Fruit fly (Drosophila melanogaster): ENCODE measurements around the gene CG46458.

CG46458 gene

dm6 chr3R:6903289-6903791 lies 54.8 kb downstream of the CG46458 start:
- TF ChIP-seq CG17801 (GFP tag; optimal IDR thresholded peaks at IDR 0.05; ENCODE audit: partially characterized antibody), result no peak

DNA sequence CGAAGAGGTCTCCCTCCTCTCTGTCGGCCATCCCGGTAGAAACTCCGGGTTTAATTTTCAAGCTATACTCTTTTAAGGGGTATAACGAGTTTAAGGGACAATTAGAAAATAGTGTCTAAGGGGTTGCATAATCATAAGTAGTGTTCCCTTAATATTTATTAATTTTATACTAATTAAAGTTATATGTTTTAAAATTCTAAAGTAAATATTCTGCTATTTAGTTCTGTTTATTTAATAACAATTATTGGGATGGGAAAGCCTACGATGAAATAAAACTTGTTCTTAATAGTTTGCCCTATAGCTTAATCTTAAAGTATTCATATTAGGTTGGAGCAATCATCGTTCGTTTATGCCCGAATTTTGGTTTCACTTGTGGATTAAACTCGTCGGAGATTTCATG lies 59.2 kb downstream of the CG46458 start:
- no peak for TF ChIP-seq CG17801 (GFP tag; optimal IDR thresholded peaks at IDR 0.05; ENCODE audit: partially characterized antibody)

DNA sequence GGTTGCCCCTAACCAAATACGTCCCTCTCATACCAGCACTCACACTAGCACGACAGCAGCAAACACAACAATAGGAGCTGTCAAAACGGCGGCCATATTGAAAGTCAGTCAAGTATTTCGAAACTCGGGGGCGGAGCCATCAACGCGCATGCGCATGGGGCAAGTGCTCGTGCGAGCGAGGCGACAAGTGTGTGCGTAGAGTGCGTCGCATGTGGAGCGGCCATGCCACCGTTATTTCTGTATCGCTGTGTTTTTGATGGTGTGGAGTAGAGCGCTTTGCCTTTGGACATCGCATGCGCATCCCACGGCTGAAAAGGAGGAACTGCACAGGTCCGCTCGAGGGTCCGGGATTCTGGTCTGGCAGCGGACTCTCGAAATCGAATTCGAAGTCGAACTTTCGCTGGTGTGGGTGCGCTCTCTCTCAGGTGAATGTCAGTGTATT lies 65.0 kb downstream of the CG46458 start:
- TF ChIP-seq CG17801 (GFP tag; optimal IDR thresholded peaks at IDR 0.05; ENCODE audit: partially characterized antibody), result no peak

dm6 chr3R:6888795-6889194 lies 69.4 kb downstream of the CG46458 start:
- no peak for TF ChIP-seq CG17801 (GFP tag; optimal IDR thresholded peaks at IDR 0.05; ENCODE audit: partially characterized antibody)

DNA sequence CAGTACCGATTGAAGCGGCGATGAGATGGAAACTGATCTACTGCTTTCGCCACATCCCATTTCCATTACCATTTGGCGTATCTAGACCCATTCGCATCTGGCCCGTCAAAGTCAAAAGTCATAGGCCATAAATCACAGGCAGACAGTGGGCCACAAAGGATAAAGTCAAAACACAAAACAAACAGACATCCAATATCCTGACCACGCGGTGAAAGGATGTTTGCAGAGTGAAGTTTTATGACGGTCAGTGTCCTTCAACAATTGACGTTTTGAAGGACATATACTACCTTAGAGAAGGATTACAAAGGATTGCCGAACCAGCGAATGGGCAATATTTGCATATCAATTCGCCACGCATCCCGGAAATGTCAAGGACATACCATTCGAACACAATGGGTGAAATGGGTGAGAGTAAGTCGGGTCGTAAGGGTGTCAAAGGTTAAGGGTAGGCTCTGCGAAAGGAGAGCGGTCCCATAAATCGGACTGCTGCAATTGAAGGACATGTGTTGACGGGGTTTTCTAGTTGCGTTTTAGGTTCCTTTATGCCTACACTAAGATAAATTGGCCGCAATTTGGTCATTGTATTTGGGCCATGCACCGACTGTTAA lies 72.9 kb downstream of the CG46458 start:
- no peak for TF ChIP-seq CG17801 (GFP tag; optimal IDR thresholded peaks at IDR 0.05; ENCODE audit: partially characterized antibody)

DNA sequence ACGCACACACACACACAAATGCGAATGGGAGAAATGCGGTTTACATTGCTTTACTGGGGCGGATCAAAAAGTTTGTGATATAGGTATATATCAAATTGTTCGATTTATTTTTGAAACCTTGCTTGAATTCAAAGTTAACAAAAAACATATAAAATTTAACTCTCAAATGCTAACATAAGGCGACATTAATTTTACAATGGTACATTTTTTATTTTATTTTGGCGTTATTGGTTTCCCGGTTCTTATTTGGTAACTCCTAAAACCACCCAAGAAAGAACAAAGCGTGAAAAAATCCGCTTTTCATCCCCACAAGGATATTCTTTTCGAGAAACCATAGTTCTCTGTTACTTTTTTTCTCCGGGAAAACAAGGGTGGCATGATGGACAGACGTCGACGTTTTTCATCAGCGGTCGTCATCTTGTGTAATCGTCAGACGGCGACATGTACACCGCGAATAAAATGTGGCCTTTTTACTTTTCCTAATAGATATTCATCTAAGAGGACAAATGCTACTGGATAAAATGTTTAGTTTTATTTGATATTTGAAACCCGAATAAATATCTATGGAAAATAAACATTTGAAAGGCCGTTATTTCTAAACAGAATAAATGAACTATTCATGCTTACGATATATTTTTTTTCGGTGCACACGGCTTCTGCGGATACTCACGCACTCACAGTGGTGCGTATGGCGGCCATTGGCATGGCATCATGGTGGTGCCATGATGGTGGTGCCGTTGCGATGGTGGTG lies 76.7 kb downstream of the CG46458 start:
- TF ChIP-seq CG17801 (GFP tag; optimal IDR thresholded peaks at IDR 0.05; ENCODE audit: partially characterized antibody), result no peak

- no peak for TF ChIP-seq CG17801 (GFP tag; optimal IDR thresholded peaks at IDR 0.05; ENCODE audit: partially characterized antibody)
These were observed 87.3 kb downstream of the CG46458 start for dm6 chr3R:6870836-6871235.

dm6 chr3R:6869297-6869696 lies 88.9 kb downstream of the CG46458 start:
- TF ChIP-seq CG17801 (GFP tag; optimal IDR thresholded peaks at IDR 0.05; ENCODE audit: partially characterized antibody), result no peak

DNA sequence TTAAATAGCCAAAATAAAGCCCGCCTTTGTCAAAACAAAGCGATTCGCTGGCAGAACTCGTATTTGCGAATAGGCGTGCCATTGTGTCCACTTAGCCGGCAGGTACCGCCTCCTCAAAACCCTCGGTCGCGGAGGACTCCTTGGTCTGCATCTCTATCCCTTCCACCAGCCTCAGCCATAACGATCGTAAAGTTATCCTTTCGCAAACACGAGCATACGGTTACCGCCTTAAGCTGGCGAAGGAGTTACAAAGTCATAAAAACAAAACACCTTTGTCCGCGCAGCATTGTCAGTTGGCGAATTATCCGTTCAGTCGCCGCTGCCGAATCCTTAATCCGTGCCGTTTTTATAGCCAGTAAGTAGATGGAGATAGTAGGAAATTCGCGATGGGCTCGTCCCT lies 90.0 kb downstream of the CG46458 start:
- TF ChIP-seq CG17801 (GFP tag; optimal IDR thresholded peaks at IDR 0.05; ENCODE audit: partially characterized antibody), result no peak

DNA sequence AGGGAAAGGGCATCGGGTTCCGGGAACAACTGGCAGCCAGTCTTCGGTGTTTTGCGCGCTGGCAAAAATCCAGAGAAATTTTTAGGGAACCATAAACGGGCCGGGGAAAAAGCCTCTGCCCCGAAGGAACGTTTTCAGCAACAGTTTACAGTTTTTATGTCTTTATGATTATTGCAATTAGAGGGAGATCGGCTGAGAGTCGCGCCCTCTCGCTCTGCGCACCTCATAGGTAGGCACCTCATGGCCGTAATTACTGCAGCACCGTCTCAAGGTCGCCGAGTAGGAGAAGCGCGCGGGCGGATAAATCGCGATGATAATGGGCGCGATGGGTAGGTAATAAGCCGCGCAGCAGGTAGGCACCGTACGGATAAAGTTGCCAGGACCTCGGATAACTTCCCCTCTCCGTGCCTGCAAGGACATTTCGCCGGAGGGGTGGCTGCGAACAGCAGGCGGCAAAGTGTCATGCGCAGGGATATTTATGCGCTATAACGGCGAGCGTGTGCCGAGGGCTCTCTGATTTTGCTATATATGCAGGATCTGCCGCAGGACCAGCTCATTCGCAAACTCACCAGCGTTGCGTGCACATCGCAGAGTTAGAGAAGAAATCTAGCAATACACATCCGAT lies 94.3 kb downstream of the CG46458 start, which contains the start of gene ftz:
Gene ftz, plus strand, starts transcription at position 556 of the 625 bp plus-strand sequence.
- TF ChIP-seq CG17801 (GFP tag; optimal IDR thresholded peaks at IDR 0.05; ENCODE audit: partially characterized antibody), result no peak

- TF ChIP-seq CG17801 (GFP tag; optimal IDR thresholded peaks at IDR 0.05; ENCODE audit: partially characterized antibody), result no peak
These were observed 95.6 kb downstream of the CG46458 start for dm6 chr3R:6862577-6862976.

- TF ChIP-seq CG17801 (GFP tag; optimal IDR thresholded peaks at IDR 0.05; ENCODE audit: partially characterized antibody), result no peak
These were observed 98.1 kb downstream of the CG46458 start for dm6 chr3R:6860042-6860441.

DNA sequence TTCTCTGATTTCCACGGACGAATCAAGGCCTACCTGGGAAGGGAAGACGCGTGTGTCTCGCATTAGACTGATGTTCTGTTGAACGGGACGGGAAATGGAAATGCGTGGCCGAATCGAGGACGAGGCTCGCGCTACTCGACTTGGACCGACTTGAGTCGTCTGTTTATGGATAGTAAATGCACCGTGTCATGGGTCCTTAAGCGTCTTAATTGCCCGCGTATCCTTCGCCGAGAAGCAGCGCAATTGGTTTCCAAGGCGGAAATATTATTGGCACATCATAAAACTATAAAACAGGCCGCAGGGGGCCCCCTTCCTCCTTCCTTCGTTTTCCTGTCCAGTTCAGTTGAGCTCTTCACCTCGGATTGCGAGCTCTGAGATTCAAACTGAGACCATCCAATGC lies 99.2 kb downstream of the CG46458 start:
- TF ChIP-seq CG17801 (GFP tag; optimal IDR thresholded peaks at IDR 0.05; ENCODE audit: partially characterized antibody), result no peak

dm6 chr3R:6857425-6857824 lies 100.7 kb downstream of the CG46458 start:
- TF ChIP-seq CG17801 (GFP tag; optimal IDR thresholded peaks at IDR 0.05; ENCODE audit: partially characterized antibody), result no peak

dm6 chr3R:6854296-6854695 lies 103.9 kb downstream of the CG46458 start:
- no peak for TF ChIP-seq CG17801 (GFP tag; optimal IDR thresholded peaks at IDR 0.05; ENCODE audit: partially characterized antibody)

dm6 chr3R:6853672-6854071 lies 104.5 kb downstream of the CG46458 start:
- TF ChIP-seq CG17801 (GFP tag; optimal IDR thresholded peaks at IDR 0.05; ENCODE audit: partially characterized antibody), result no peak

Measured in ovary, adult (tissue).